Worm (Caenorhabditis elegans) whole organism, L4 larva: ENCODE results near the gene C31B8.1.
"Not testable (repeated sequence)": the region's sequence is repeated elsewhere in the genome, so short reads cannot be mapped to it uniquely, and the experiment has no call there.

Experiments
- arid-1 ChIP-seq: fragments of 200-800 bp; sonication (Bioruptor generic); conservative IDR thresholded peaks from 2 replicates; pipeline ENCODE4 v1.3.6; 2022; ENCODE audit warnings: missing genetic modification reagents, missing genetic modification characterization, missing compliant biosample characterization
- dpl-1 ChIP-seq: fragments of 150-350 bp; optimal IDR thresholded peaks from 2 replicates; lab custom pipeline; 2014; ENCODE audit warnings: missing biosample characterization, missing genetic modification reagents, missing genetic modification characterization
- egl-27 ChIP-seq: sonication (generic microtip); optimal IDR thresholded peaks from 3 replicates; lab custom pipeline; 2017; ENCODE audit warnings: missing biosample characterization, missing genetic modification reagents, missing genetic modification characterization
- nhr-25 ChIP-seq: sonication (generic microtip); optimal IDR thresholded peaks from 2 replicates; lab custom pipeline; 2017; ENCODE audit warnings: missing genetic modification characterization, mild to moderate bottlenecking, missing compliant biosample characterization, antibody characterized with exemption, moderate library complexity, borderline replicate concordance; ENCODE audit not compliant: insufficient read depth
- nhr-28 ChIP-seq: fragments of 150-350 bp; optimal IDR thresholded peaks from 2 replicates; lab custom pipeline; 2014; ENCODE audit warnings: missing biosample characterization, missing genetic modification characterization
- nhr-77 ChIP-seq: fragments of 150-350 bp; optimal IDR thresholded peaks from 2 replicates; lab custom pipeline; 2014; ENCODE audit warnings: missing biosample characterization, missing genetic modification characterization
- skn-1 ChIP-seq: fragments of 150-350 bp; optimal IDR thresholded peaks from 2 replicates; lab custom pipeline; 2014; ENCODE audit warnings: missing biosample characterization, missing genetic modification characterization
- snpc-1.2 ChIP-seq: fragments of 200-800 bp; sonication (Bioruptor generic); IDR thresholded peaks from 2 replicates; pipeline ENCODE4 v1.3.6; 2022; ENCODE audit warnings: missing genetic modification reagents, missing genetic modification characterization, missing compliant biosample characterization
- snpc-4 ChIP-seq: fragments of 150-350 bp; optimal IDR thresholded peaks from 2 replicates; lab custom pipeline; 2014; ENCODE audit warnings: missing biosample characterization, missing genetic modification characterization

ce11 chrV:2975285-2975684, 43.9 kb downstream of the C31B8.1 start, which contains the start of gene srw-123:
- TF ChIP-seq skn-1; nhr-77 (tag; lab: Kevin White, UChicago); dpl-1 (GFP tag; lab: Kevin White, UChicago); nhr-25; snpc-1.2 (GFP tag; lab: Robert Waterston, UW); snpc-4 (tag; lab: Kevin White, UChicago); arid-1 (GFP tag; lab: Robert Waterston, UW); egl-27; nhr-28 (tag; lab: Kevin White, UChicago): not testable (repeated sequence)
